Fruit fly (Drosophila melanogaster) whole organism, adult: ENCODE data around the gene CG13077.

Source experiments
- CG12768 ChIP-seq: fragments of 200-800 bp; sonication (Bioruptor generic); optimal IDR thresholded peaks from 2 replicates; lab custom pipeline; 2017; ENCODE audit warnings: missing biosample characterization, missing genetic modification characterization, mild to moderate bottlenecking, moderate library complexity, missing genetic modification reagents
- CG33017 ChIP-seq: fragments of 200-800 bp; sonication (Bioruptor generic); optimal IDR thresholded peaks from 2 replicates; lab custom pipeline; 2018; ENCODE audit warnings: missing biosample characterization, mild to moderate bottlenecking, missing genetic modification characterization, moderate library complexity
- CG7101 ChIP-seq: fragments of 200-800 bp; sonication (Bioruptor generic); optimal IDR thresholded peaks from 2 replicates; lab custom pipeline; 2018; ENCODE audit warnings: missing biosample characterization, mild to moderate bottlenecking, missing genetic modification characterization, moderate library complexity
- Mnt ChIP-seq: fragments of 200-800 bp; sonication (Bioruptor generic); optimal IDR thresholded peaks from 2 replicates; lab custom pipeline; 2016; ENCODE audit warnings: missing biosample characterization, mild to moderate bottlenecking, missing genetic modification characterization
- bab1 ChIP-seq: fragments of 200-800 bp; sonication (Bioruptor generic); optimal IDR thresholded peaks from 3 replicates; lab custom pipeline; 2019; ENCODE audit warnings: missing biosample characterization, mild to moderate bottlenecking, missing genetic modification characterization, moderate library complexity
- cnc ChIP-seq, 2 experiments: fragments of >200 bp; optimal IDR thresholded peaks; 2 replicates each; lab custom pipeline; 2017
- kay ChIP-seq: fragments of 200-800 bp; sonication (Bioruptor generic); peaks from one replicate; lab custom pipeline; 2016; ENCODE audit warnings: missing biosample characterization, missing genetic modification characterization, borderline replicate concordance
- ovo ChIP-seq: fragments of 200-800 bp; sonication (Bioruptor generic); optimal IDR thresholded peaks from 2 replicates; lab custom pipeline; 2016; ENCODE audit warnings: missing biosample characterization, missing genetic modification characterization
- pad ChIP-seq: fragments of 200-800 bp; sonication (Bioruptor generic); optimal IDR thresholded peaks from 3 replicates; lab custom pipeline; 2017; ENCODE audit warnings: missing biosample characterization, missing genetic modification characterization, mild to moderate bottlenecking, moderate library complexity, missing genetic modification reagents

dm6 chr2L:19606318-19606717 is 40.7 kb downstream of the CG13077 start, which contains the start of gene CG46244:
- no peak for TF ChIP-seq CG33017 (tag; lab: Kevin White, UChicago)
- no peak for TF ChIP-seq pad
- no peak for TF ChIP-seq bab1 (GFP tag; lab: Kevin White, UChicago)
- TF ChIP-seq CG12768 (GFP tag; lab: Kevin White, UChicago) = no peak
- TF ChIP-seq kay (GFP tag; lab: Kevin White, UChicago) = no peak
- no peak for TF ChIP-seq CG7101
- TF ChIP-seq Mnt (GFP tag; lab: Kevin White, UChicago) = no peak
- no peak for TF ChIP-seq cnc (optimal IDR thresholded peaks at IDR 0.05; lab: Kevin White, UChicago)
- TF ChIP-seq ovo (GFP tag; lab: Kevin White, UChicago) = no peak
